Worm (Caenorhabditis elegans) whole organism, L3 larva: Measurements from ENCODE around the gene grd-1.

Experiments used
- aly-2 ChIP-seq: fragments of 150-350 bp; optimal IDR thresholded peaks from 2 replicates; lab custom pipeline; 2014; ENCODE audit warnings: missing biosample characterization, missing genetic modification characterization
- fos-1 ChIP-seq: fragments of 150-350 bp; optimal IDR thresholded peaks from 2 replicates; lab custom pipeline; 2014; ENCODE audit warnings: missing biosample characterization, missing genetic modification characterization
- nhr-77 ChIP-seq: fragments of 150-350 bp; optimal IDR thresholded peaks from 2 replicates; lab custom pipeline; 2014; ENCODE audit warnings: missing biosample characterization, missing genetic modification characterization

ce11 chrX:11098086-11098485 lies 11.2 kb upstream of the grd-1 start, which contains the start of gene W02H3.3:
- TF ChIP-seq nhr-77 (tag; lab: Kevin White, UChicago) = no peak
- TF ChIP-seq fos-1 = no peak
- no peak for TF ChIP-seq aly-2 (tag; lab: Kevin White, UChicago)
